Worm (Caenorhabditis elegans): ENCODE data around the gene F57F5.3.

ce11 chrV:12039755-12040154 is 33.4 kb upstream of the F57F5.3 start:
- TF ChIP-seq ces-1 (GFP tag; optimal IDR thresholded peaks at IDR 0.05) (no peak), unc-62 (GFP tag; optimal IDR thresholded peaks at IDR 0.05) (no peak), zip-8 (tag; optimal IDR thresholded peaks at IDR 0.05) (no peak), nhr-76 (tag; optimal IDR thresholded peaks at IDR 0.05) (no peak), lin-13 (tag; optimal IDR thresholded peaks at IDR 0.05) (no peak), unc-39 (tag; optimal IDR thresholded peaks at IDR 0.05) (no peak), elt-3 (tag; optimal IDR thresholded peaks at IDR 0.05) (no peak), cnd-1 (tag; optimal IDR thresholded peaks at IDR 0.05) (no peak), mab-5 (tag; optimal IDR thresholded peaks at IDR 0.05) (no peak), drap-1 (GFP tag; optimal IDR thresholded peaks at IDR 0.05) (no peak), pha-4 (tag; optimal IDR thresholded peaks at IDR 0.05) (no peak), lsy-2 (tag; optimal IDR thresholded peaks at IDR 0.05) (no peak)

Data from whole organism, mixed stage, embryonic.